Worm (Caenorhabditis elegans) whole organism, L4 larva: ENCODE measurements around the gene nspc-18.

Experiments used
- F26F4.8 ChIP-seq: fragments of 200-800 bp; sonication (Bioruptor generic); conservative IDR thresholded peaks from 2 replicates; pipeline ENCODE4 v1.3.6; 2022; ENCODE audit warnings: missing genetic modification characterization, missing compliant biosample characterization
- F37D6.2 ChIP-seq: sonication (generic microtip); optimal IDR thresholded peaks from 2 replicates; lab custom pipeline; 2016; ENCODE audit warnings: mild to moderate bottlenecking, missing genetic modification characterization, missing compliant biosample characterization
- Y105C5A.15 ChIP-seq: fragments of 200-800 bp; sonication (Bioruptor generic); IDR thresholded peaks from 2 replicates; pipeline ENCODE4 v1.3.6; 2022; ENCODE audit warnings: missing genetic modification characterization, missing compliant biosample characterization
- Y5F2A.4 ChIP-seq: fragments of 200-800 bp; sonication (Bioruptor generic); optimal IDR thresholded peaks from 2 replicates; lab custom pipeline; 2018; ENCODE audit warnings: mild to moderate bottlenecking, missing genetic modification characterization, missing compliant biosample characterization
- Y75B8A.6 ChIP-seq: fragments of 200-800 bp; sonication (Bioruptor generic); IDR thresholded peaks from 2 replicates; pipeline ENCODE4 v1.3.6; 2022; ENCODE audit warnings: missing genetic modification reagents, missing genetic modification characterization, missing compliant biosample characterization
- ZK337.2 ChIP-seq: fragments of 200-800 bp; sonication (Bioruptor generic); IDR thresholded peaks from 2 replicates; pipeline ENCODE4 v1.3.6; 2022; ENCODE audit warnings: missing genetic modification reagents, missing genetic modification characterization, missing compliant biosample characterization
- aha-1 ChIP-seq: fragments of 150-350 bp; peaks from one replicate; lab custom pipeline; 2014; ENCODE audit warnings: missing biosample characterization, missing genetic modification characterization
- arid-1 ChIP-seq: fragments of 200-800 bp; sonication (Bioruptor generic); conservative IDR thresholded peaks from 2 replicates; pipeline ENCODE4 v1.3.6; 2022; ENCODE audit warnings: missing genetic modification reagents, missing genetic modification characterization, missing compliant biosample characterization
- attf-4 ChIP-seq: sonication (generic microtip); optimal IDR thresholded peaks from 3 replicates; lab custom pipeline; 2017; ENCODE audit warnings: missing biosample characterization, missing genetic modification characterization
- ceh-20 ChIP-seq: fragments of 200-800 bp; sonication (Bioruptor generic); IDR thresholded peaks from 2 replicates; pipeline ENCODE4 v1.3.6; 2022; ENCODE audit warnings: missing genetic modification reagents, missing genetic modification characterization, missing compliant biosample characterization
- ceh-28 ChIP-seq: fragments of 150-350 bp; optimal IDR thresholded peaks from 2 replicates; lab custom pipeline; 2014; ENCODE audit warnings: missing biosample characterization, missing genetic modification reagents, missing genetic modification characterization
- ceh-32 ChIP-seq: sonication (generic microtip); optimal IDR thresholded peaks from 2 replicates; lab custom pipeline; 2016; ENCODE audit warnings: mild to moderate bottlenecking, missing genetic modification characterization, missing compliant biosample characterization; ENCODE audit not compliant: poor library complexity
- ceh-44 ChIP-seq: fragments of 200-800 bp; sonication (Bioruptor generic); IDR thresholded peaks from 2 replicates; pipeline ENCODE4 v1.3.6; 2022; ENCODE audit warnings: missing genetic modification reagents, missing genetic modification characterization, missing compliant biosample characterization
- ceh-82 ChIP-seq: sonication (generic microtip); optimal IDR thresholded peaks from 2 replicates; lab custom pipeline; 2017; ENCODE audit warnings: missing biosample characterization, missing genetic modification characterization
- daf-19 ChIP-seq: fragments of 200-800 bp; sonication (Bioruptor generic); conservative IDR thresholded peaks from 2 replicates; pipeline ENCODE4 v1.3.6; 2022; ENCODE audit warnings: missing genetic modification characterization, missing compliant biosample characterization
- dmd-6 ChIP-seq: fragments of 200-800 bp; sonication (Bioruptor generic); IDR thresholded peaks from 2 replicates; pipeline ENCODE4 v1.3.6; 2022; ENCODE audit warnings: missing genetic modification reagents, missing genetic modification characterization, missing compliant biosample characterization
- dmd-8 ChIP-seq: fragments of 200-800 bp; sonication (Bioruptor generic); IDR thresholded peaks from 2 replicates; pipeline ENCODE4 v1.3.6; 2022; ENCODE audit warnings: missing genetic modification characterization, missing compliant biosample characterization
- dpl-1 ChIP-seq: fragments of 150-350 bp; optimal IDR thresholded peaks from 2 replicates; lab custom pipeline; 2014; ENCODE audit warnings: missing biosample characterization, missing genetic modification reagents, missing genetic modification characterization
- duxl-1 ChIP-seq: sonication (generic microtip); optimal IDR thresholded peaks from 2 replicates; lab custom pipeline; 2016; ENCODE audit warnings: mild to moderate bottlenecking, missing genetic modification characterization, moderate library complexity, missing compliant biosample characterization; ENCODE audit not compliant: poor library complexity
- dve-1 ChIP-seq: sonication (generic microtip); optimal IDR thresholded peaks from 2 replicates; lab custom pipeline; 2017; ENCODE audit warnings: antibody characterized with exemption, mild to moderate bottlenecking, missing genetic modification characterization, missing compliant biosample characterization; ENCODE audit not compliant: insufficient read depth
- egl-43 ChIP-seq: fragments of 200-800 bp; sonication (Bioruptor generic); IDR thresholded peaks from 2 replicates; pipeline ENCODE4 v1.3.6; 2022; ENCODE audit warnings: missing genetic modification reagents, missing genetic modification characterization, missing compliant biosample characterization
- fkh-10 ChIP-seq: fragments of 150-350 bp; optimal IDR thresholded peaks from 2 replicates; lab custom pipeline; 2014; ENCODE audit warnings: missing biosample characterization, missing genetic modification reagents, missing genetic modification characterization
- hmg-1.1 ChIP-seq: fragments of 200-800 bp; sonication (Bioruptor generic); IDR thresholded peaks from 2 replicates; pipeline ENCODE4 v1.3.6; 2022; ENCODE audit warnings: missing genetic modification reagents, missing genetic modification characterization, missing compliant biosample characterization
- lim-7 ChIP-seq: fragments of 200-800 bp; sonication (Bioruptor generic); IDR thresholded peaks from 2 replicates; pipeline ENCODE4 v1.3.6; 2022; ENCODE audit warnings: missing genetic modification characterization, missing compliant biosample characterization
- lin-1 ChIP-seq: fragments of 200-800 bp; sonication (Bioruptor generic); IDR thresholded peaks from 2 replicates; pipeline ENCODE4 v1.3.6; 2022; ENCODE audit warnings: missing genetic modification reagents, missing genetic modification characterization, missing compliant biosample characterization
- lin-29 ChIP-seq: fragments of 200-800 bp; sonication (Bioruptor generic); IDR thresholded peaks from 2 replicates; pipeline ENCODE4 v1.3.6; 2022; ENCODE audit warnings: missing genetic modification reagents, missing genetic modification characterization, missing compliant biosample characterization
- lin-38 ChIP-seq: fragments of 200-800 bp; sonication (Bioruptor generic); IDR thresholded peaks from 2 replicates; pipeline ENCODE4 v1.3.6; 2022; ENCODE audit warnings: missing genetic modification reagents, missing genetic modification characterization, missing compliant biosample characterization
- lin-39 ChIP-seq: fragments of 150-350 bp; optimal IDR thresholded peaks from 2 replicates; lab custom pipeline; 2014; ENCODE audit warnings: missing biosample characterization, missing genetic modification reagents, missing genetic modification characterization
- lir-3 ChIP-seq: sonication (generic microtip); optimal IDR thresholded peaks from 2 replicates; lab custom pipeline; 2016; ENCODE audit warnings: mild to moderate bottlenecking, missing genetic modification characterization, missing compliant biosample characterization
- lsy-2 ChIP-seq, 2 experiments: fragments of 150-350 bp in 1 of 2; sonication (generic microtip) in 1 of 2; optimal IDR thresholded peaks; 2 replicates each; lab custom pipeline; 2014 to 2017; ENCODE audit warnings: missing biosample characterization in 2 of 2, missing genetic modification characterization in 2 of 2
- madf-5 ChIP-seq, 2 experiments: fragments of 200-800 bp; sonication (Bioruptor generic); IDR thresholded peaks; 2 replicates each; pipeline ENCODE4 v1.3.6; 2022; ENCODE audit warnings: missing compliant biosample characterization in 2 of 2, missing genetic modification characterization in 2 of 2
- mdt-29 ChIP-seq: fragments of 200-800 bp; sonication (Bioruptor generic); IDR thresholded peaks from 2 replicates; pipeline ENCODE4 v1.3.6; 2022; ENCODE audit warnings: missing genetic modification reagents, missing genetic modification characterization, missing compliant biosample characterization
- mep-1 ChIP-seq: fragments of 150-350 bp; sonication (generic microtip); optimal IDR thresholded peaks from 3 replicates; lab custom pipeline; 2014; ENCODE audit warnings: missing biosample characterization, missing genetic modification characterization
- mes-2 ChIP-seq: sonication (generic microtip); optimal IDR thresholded peaks from 2 replicates; lab custom pipeline; 2016; ENCODE audit warnings: missing genotype, mild to moderate bottlenecking, missing genetic modification characterization, missing compliant biosample characterization; ENCODE audit not compliant: poor library complexity, severe bottlenecking
- nhr-10 ChIP-seq: fragments of 150-350 bp; optimal IDR thresholded peaks from 2 replicates; lab custom pipeline; 2014; ENCODE audit warnings: missing biosample characterization, missing genetic modification characterization
- nhr-102 ChIP-seq: sonication (generic microtip); optimal IDR thresholded peaks from 2 replicates; lab custom pipeline; 2016; ENCODE audit warnings: mild to moderate bottlenecking, missing genetic modification characterization, moderate library complexity, missing compliant biosample characterization
- nhr-111 ChIP-seq: fragments of 200-800 bp; sonication (Bioruptor generic); optimal IDR thresholded peaks from 2 replicates; lab custom pipeline; 2018; ENCODE audit warnings: mild to moderate bottlenecking, missing genetic modification characterization, missing compliant biosample characterization
- nhr-42 ChIP-seq: fragments of 200-800 bp; sonication (Bioruptor generic); IDR thresholded peaks from 2 replicates; pipeline ENCODE4 v1.3.6; 2022; ENCODE audit warnings: missing genetic modification characterization, missing compliant biosample characterization
- nhr-48 ChIP-seq: sonication (generic microtip); optimal IDR thresholded peaks from 2 replicates; lab custom pipeline; 2016; ENCODE audit warnings: mild to moderate bottlenecking, missing genetic modification characterization, missing compliant biosample characterization
- nhr-6 ChIP-seq: fragments of 150-350 bp; optimal IDR thresholded peaks from 2 replicates; lab custom pipeline; 2014; ENCODE audit warnings: missing biosample characterization, missing genetic modification characterization
- nhr-76 ChIP-seq: fragments of 150-350 bp; optimal IDR thresholded peaks from 2 replicates; lab custom pipeline; 2014; ENCODE audit warnings: missing biosample characterization, missing genetic modification characterization
- php-3 ChIP-seq: fragments of 200-800 bp; sonication (Bioruptor generic); IDR thresholded peaks from 2 replicates; pipeline ENCODE4 v1.3.6; 2022; ENCODE audit warnings: missing genetic modification reagents, missing genetic modification characterization, missing compliant biosample characterization
- rbr-2 ChIP-seq: sonication (generic microtip); optimal IDR thresholded peaks from 2 replicates; lab custom pipeline; 2016; ENCODE audit warnings: missing genotype, missing genetic modification characterization, missing compliant biosample characterization
- saeg-2 ChIP-seq: fragments of 200-800 bp; sonication (Bioruptor generic); IDR thresholded peaks from 2 replicates; pipeline ENCODE4 v1.3.6; 2022; ENCODE audit warnings: missing genetic modification reagents, missing genetic modification characterization, missing compliant biosample characterization
- set-16 ChIP-seq: fragments of 200-800 bp; sonication (Bioruptor generic); IDR thresholded peaks from 2 replicates; pipeline ENCODE4 v1.3.6; 2022; ENCODE audit warnings: missing genetic modification reagents, missing genetic modification characterization, missing compliant biosample characterization
- skn-1 ChIP-seq: fragments of 150-350 bp; optimal IDR thresholded peaks from 2 replicates; lab custom pipeline; 2014; ENCODE audit warnings: missing biosample characterization, missing genetic modification characterization
- tra-1 ChIP-seq: fragments of 200-800 bp; sonication (Bioruptor generic); IDR thresholded peaks from 2 replicates; pipeline ENCODE4 v1.3.6; 2022; ENCODE audit warnings: missing genetic modification reagents, missing genetic modification characterization, missing compliant biosample characterization
- zfp-2 ChIP-seq: sonication (generic microtip); optimal IDR thresholded peaks from 2 replicates; lab custom pipeline; 2016; ENCODE audit warnings: mild to moderate bottlenecking, missing genetic modification characterization, missing compliant biosample characterization
- zfp-3 ChIP-seq: fragments of 200-800 bp; sonication (Bioruptor generic); conservative IDR thresholded peaks from 2 replicates; pipeline ENCODE4 v1.3.6; 2022; ENCODE audit warnings: missing genetic modification reagents, missing genetic modification characterization, missing compliant biosample characterization
- zip-2 ChIP-seq: fragments of 150-350 bp; optimal IDR thresholded peaks from 2 replicates; lab custom pipeline; 2014; ENCODE audit warnings: missing biosample characterization, missing genetic modification characterization
- ztf-7 ChIP-seq: fragments of 150-350 bp; optimal IDR thresholded peaks from 2 replicates; lab custom pipeline; 2014; ENCODE audit warnings: missing biosample characterization, missing genetic modification characterization

The nspc-18 gene

ce11 chrX:14480248-14480647 lies 47.2 kb downstream of the nspc-18 start, which contains the start of gene gfi-3 (continued):
- TF ChIP-seq rbr-2 (tag; lab: Kevin White, UChicago) = peak; percentile 85
- no peak for TF ChIP-seq skn-1 (tag; lab: Kevin White, UChicago)
- no peak for TF ChIP-seq madf-5 (GFP tag; IDR thresholded peaks at IDR 0.05; lab: Robert Waterston, UW)
- peak; percentile 61; the same call in 1 of the 2 replicates for TF ChIP-seq lin-1 (GFP tag; lab: Robert Waterston, UW)
- TF ChIP-seq duxl-1 (tag; lab: Kevin White, UChicago) = peak; percentile 67
- peak; percentile 95 for TF ChIP-seq dve-1 (tag; lab: Kevin White, UChicago)
- peak; percentile 45 for TF ChIP-seq ztf-7 (tag; lab: Kevin White, UChicago)
- TF ChIP-seq dmd-6 (GFP tag; lab: Robert Waterston, UW) = peak; percentile 80
- TF ChIP-seq php-3 (GFP tag; lab: Robert Waterston, UW) = no peak
- TF ChIP-seq nhr-76 = no peak
- no peak for TF ChIP-seq ceh-32 (tag; lab: Kevin White, UChicago)
- peak; percentile 81 for TF ChIP-seq dpl-1
- TF ChIP-seq ceh-44 (GFP tag; lab: Robert Waterston, UW) = no peak
- TF ChIP-seq Y5F2A.4 (GFP tag; lab: Kevin White, UChicago) = no peak
- no peak for TF ChIP-seq attf-4 (tag; lab: Kevin White, UChicago)
- TF ChIP-seq nhr-111 (GFP tag; lab: Kevin White, UChicago) = no peak
- peak; percentile 61; the same call in 1 of the 2 replicates for TF ChIP-seq tra-1 (GFP tag; lab: Robert Waterston, UW)
- TF ChIP-seq lin-29 (GFP tag; lab: Robert Waterston, UW) = 0 out of 2 replicates have a peak, but pooled peaks have one; percentile 19
- peak in 1 of 2 experiments; percentile 85 for TF ChIP-seq lsy-2 (tag; optimal IDR thresholded peaks at IDR 0.05; lab: Kevin White, UChicago)
- no peak for TF ChIP-seq zfp-2 (tag; lab: Kevin White, UChicago)
- TF ChIP-seq Y105C5A.15 (GFP tag; lab: Robert Waterston, UW) = no peak
- no peak for TF ChIP-seq F26F4.8 (GFP tag; lab: Robert Waterston, UW)
- TF ChIP-seq lin-38 (GFP tag; lab: Robert Waterston, UW) = no peak
- no peak for TF ChIP-seq zip-2 (tag; lab: Kevin White, UChicago)
- TF ChIP-seq mdt-29 (GFP tag; lab: Robert Waterston, UW) = no peak
- TF ChIP-seq ceh-28 (tag; lab: Kevin White, UChicago) = no peak
- peak; percentile 64; the same call in 1 of the 2 replicates for TF ChIP-seq egl-43 (GFP tag; lab: Robert Waterston, UW)
- peak; percentile 95 for TF ChIP-seq aha-1 (tag; lab: Kevin White, UChicago)
- TF ChIP-seq ceh-20 = peak; percentile 71; the same call in 1 of the 2 replicates
- TF ChIP-seq lim-7 = no peak
- TF ChIP-seq zfp-3 = no peak
- no peak for TF ChIP-seq ZK337.2 (GFP tag; lab: Robert Waterston, UW)
- peak; percentile 31 for TF ChIP-seq fkh-10
- peak; percentile 74; the same call in 1 of the 2 replicates for TF ChIP-seq nhr-42 (GFP tag; lab: Robert Waterston, UW)
- no peak for TF ChIP-seq lin-39 (tag; lab: Kevin White, UChicago)
- peak; percentile 92 for TF ChIP-seq mep-1 (tag; lab: Kevin White, UChicago)
- peak; percentile 76 for TF ChIP-seq hmg-1.1 (GFP tag; lab: Robert Waterston, UW)
- TF ChIP-seq nhr-10 (tag; lab: Kevin White, UChicago) = no peak
- TF ChIP-seq saeg-2 (GFP tag; lab: Robert Waterston, UW) = 0 out of 2 replicates have a peak, but pooled peaks have one; percentile 46
- TF ChIP-seq Y75B8A.6 = no peak
- no peak; the same call in 1 of the 2 replicates for TF ChIP-seq set-16 (GFP tag; lab: Robert Waterston, UW)
- TF ChIP-seq arid-1 (GFP tag; lab: Robert Waterston, UW) = peak; percentile 52; the same call in 1 of the 2 replicates
- no peak for TF ChIP-seq lir-3 (tag; lab: Kevin White, UChicago)
- TF ChIP-seq dmd-8 = 0 out of 2 replicates have a peak, but pooled peaks have one; percentile 31
- no peak for TF ChIP-seq ceh-82 (tag; lab: Kevin White, UChicago)
- TF ChIP-seq daf-19 = no peak
- peak; percentile 89 for TF ChIP-seq mes-2 (tag; lab: Kevin White, UChicago)
- TF ChIP-seq F37D6.2 (tag; lab: Kevin White, UChicago) = peak; percentile 53
- peak; percentile 66 for TF ChIP-seq nhr-48 (tag; lab: Kevin White, UChicago)
- TF ChIP-seq nhr-102 (tag; lab: Kevin White, UChicago) = peak; percentile 79
- peak; percentile 29 for TF ChIP-seq nhr-6 (tag; lab: Kevin White, UChicago)
